Worm (Caenorhabditis elegans) whole organism, L4/young adult: ENCODE results near the gene alp-1.

Experiments used
- W03F9.2 ChIP-seq: fragments of 150-350 bp; optimal IDR thresholded peaks from 2 replicates; lab custom pipeline; 2014; ENCODE audit warnings: missing biosample characterization, missing genetic modification characterization
- dao-5 ChIP-seq: sonication (generic microtip); optimal IDR thresholded peaks from 2 replicates; lab custom pipeline; 2016; ENCODE audit warnings: missing genotype, missing genetic modification characterization, moderate library complexity, missing compliant biosample characterization
- him-1 ChIP-seq: sonication (generic microtip); optimal IDR thresholded peaks from 2 replicates; lab custom pipeline; 2016; ENCODE audit warnings: missing genotype, missing genetic modification reagents, missing genetic modification characterization, missing compliant biosample characterization

The alp-1 gene

ce11 chrIV:8852194-8852593 lies at the start of gene alp-1:
Gene alp-1 (plus strand): TSS chrIV:8852494.
- TF ChIP-seq W03F9.2 (tag; lab: Kevin White, UChicago) (no peak), dao-5 (tag; lab: Kevin White, UChicago) (no peak), him-1 (tag; lab: Kevin White, UChicago) (no peak)

- TF ChIP-seq W03F9.2 (tag; lab: Kevin White, UChicago) (no peak), him-1 (tag; lab: Kevin White, UChicago) (no peak), dao-5 (tag; lab: Kevin White, UChicago) (no peak)
These were observed 45.0 kb upstream of the alp-1 start for ce11 chrIV:8807327-8807726.

ce11 chrIV:8813614-8814013 lies 38.7 kb upstream of the alp-1 start, which contains the start of gene exc-5:
Gene exc-5 (minus strand): TSS chrIV:8813670.
- TF ChIP-seq him-1 (tag; lab: Kevin White, UChicago) (no peak), W03F9.2 (tag; lab: Kevin White, UChicago) (no peak), dao-5 (tag; lab: Kevin White, UChicago) (no peak)

DNA sequence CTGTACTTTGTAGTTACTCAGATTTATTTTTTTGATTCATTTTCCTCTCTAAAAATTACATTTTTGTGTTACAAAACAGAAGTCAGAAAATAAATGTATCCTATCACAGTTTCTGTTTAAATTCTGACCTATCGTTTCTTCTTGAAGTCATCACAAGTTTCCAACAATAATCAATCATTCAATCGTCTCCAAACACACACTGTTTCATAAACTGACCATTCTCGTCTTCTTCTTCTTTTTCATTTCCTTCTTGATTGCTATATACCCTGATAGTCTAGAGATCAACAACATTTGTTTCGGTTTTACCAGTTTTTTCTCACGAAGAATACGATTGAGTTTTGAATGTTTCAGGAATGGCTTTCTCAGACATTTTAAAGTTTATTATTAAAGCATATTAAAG lies 37.1 kb upstream of the alp-1 start:
- TF ChIP-seq dao-5 (tag; lab: Kevin White, UChicago) (no peak), W03F9.2 (tag; lab: Kevin White, UChicago) (no peak)

DNA sequence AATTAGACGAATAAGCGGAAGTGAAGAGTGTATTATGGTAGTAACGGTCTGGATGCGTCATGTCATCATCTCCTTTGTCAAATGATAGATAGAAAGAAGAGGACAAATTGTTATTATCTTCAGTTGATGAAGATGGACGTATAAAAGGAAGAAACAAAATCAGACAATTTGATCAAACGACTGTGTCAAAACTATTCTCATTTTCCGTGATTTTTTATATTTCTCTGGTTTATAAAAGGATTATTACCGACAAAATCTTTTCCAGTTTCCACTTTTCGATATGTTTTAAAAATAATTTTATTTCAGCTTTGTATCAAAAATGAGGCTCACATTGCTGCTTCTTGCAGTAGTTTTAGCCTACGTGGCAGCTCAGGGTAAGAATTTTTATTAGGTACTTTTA lies 36.3 kb upstream of the alp-1 start, which contains the start of gene grsp-2:
Gene grsp-2, plus strand, starts transcription at position 301 of the 400 bp plus-strand sequence.
- no peak for TF ChIP-seq dao-5 (tag; lab: Kevin White, UChicago)
- TF ChIP-seq him-1 (tag; lab: Kevin White, UChicago), result no peak
- no peak for TF ChIP-seq W03F9.2 (tag; lab: Kevin White, UChicago)

DNA sequence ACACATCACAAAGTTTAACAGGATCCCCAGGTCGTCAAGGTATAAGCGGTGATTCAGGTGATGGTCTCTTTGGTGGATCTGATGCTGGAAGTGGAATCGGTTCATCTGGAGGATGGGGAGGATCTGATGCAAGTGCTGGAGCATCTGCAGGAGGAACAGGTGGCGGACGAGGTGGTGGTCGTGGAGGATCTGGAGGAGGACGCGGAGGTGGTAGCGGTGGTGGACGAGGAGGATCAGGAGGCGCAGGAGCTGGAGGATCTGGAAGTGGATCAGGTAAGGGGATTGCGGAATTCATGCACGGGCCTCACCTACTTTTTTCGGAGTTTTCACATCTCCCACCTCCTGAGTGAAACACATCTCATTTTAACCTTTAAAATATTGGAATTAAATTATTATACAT lies 35.7 kb upstream of the alp-1 start:
- TF ChIP-seq him-1 (tag; lab: Kevin White, UChicago) (no peak), W03F9.2 (tag; lab: Kevin White, UChicago) (no peak), dao-5 (tag; lab: Kevin White, UChicago) (no peak)

DNA sequence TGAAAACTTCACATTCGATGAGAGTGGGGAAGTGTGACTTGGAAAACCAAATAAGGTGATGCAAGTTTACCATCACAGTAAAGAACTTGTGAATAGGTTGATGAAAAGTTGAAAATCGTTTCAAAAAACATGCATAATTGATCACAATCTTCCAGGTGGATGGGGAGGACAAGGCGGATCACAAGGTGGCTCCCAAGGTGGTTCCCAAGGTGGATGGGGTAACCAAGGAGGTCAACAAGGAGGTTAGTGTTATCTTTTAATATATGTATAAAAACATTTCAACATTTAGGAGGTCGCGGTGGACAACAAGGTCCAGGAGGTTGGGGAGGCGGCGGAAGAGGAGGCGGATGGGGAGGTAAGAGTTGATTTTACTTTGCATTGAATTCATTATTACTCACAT lies 34.7 kb upstream of the alp-1 start, which contains the start of gene T28C6.10:
Gene T28C6.10, plus strand, starts transcription at position 301 of the 400 bp plus-strand sequence.
- TF ChIP-seq him-1 (tag; lab: Kevin White, UChicago), result no peak
- TF ChIP-seq W03F9.2 (tag; lab: Kevin White, UChicago), result no peak
- TF ChIP-seq dao-5 (tag; lab: Kevin White, UChicago), result no peak

DNA sequence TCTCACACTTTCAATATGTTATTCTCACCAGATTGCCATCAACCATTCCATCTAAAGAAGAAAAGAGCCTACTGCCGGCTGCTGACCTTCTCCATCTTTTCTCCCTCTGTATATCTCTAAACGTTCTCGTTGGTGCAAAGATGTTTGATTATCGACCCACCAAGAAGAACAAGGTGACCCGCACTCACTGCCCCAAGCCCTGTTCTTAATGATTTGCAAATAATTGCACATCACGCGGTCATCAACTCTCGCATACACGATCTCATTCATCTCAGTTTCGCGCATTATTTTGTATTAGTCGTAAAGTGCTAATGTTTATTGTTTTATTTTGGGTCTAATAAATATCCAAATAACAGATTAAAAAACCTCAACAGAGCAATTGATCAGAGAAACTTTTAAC lies 32.8 kb upstream of the alp-1 start:
- TF ChIP-seq dao-5 (tag; lab: Kevin White, UChicago) (no peak), him-1 (tag; lab: Kevin White, UChicago) (no peak), W03F9.2 (tag; lab: Kevin White, UChicago) (no peak)

DNA sequence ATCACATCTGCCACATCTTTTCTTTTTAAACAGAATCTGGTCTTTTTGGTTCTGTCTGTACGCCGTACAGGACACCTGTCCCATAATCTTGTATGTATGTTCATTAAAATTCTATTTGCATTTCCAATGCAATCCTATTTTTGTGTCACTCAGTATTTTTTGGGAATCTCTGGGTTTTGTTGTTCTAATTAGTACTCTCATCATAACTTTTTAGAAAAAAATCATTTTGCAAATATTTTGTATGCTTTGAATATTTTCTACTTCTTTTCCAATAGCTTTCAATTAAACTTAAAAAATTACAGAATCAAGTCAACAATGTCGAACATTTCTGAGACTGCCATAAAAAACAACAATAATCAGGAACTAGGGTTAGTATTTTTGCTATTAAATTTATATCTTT lies 32.3 kb upstream of the alp-1 start, which contains the start of gene T28C6.3:
Gene T28C6.3, plus strand, starts transcription at position 301 of the 400 bp plus-strand sequence.
- TF ChIP-seq him-1 (tag; lab: Kevin White, UChicago) (no peak), W03F9.2 (tag; lab: Kevin White, UChicago) (no peak), dao-5 (tag; lab: Kevin White, UChicago) (no peak)

DNA sequence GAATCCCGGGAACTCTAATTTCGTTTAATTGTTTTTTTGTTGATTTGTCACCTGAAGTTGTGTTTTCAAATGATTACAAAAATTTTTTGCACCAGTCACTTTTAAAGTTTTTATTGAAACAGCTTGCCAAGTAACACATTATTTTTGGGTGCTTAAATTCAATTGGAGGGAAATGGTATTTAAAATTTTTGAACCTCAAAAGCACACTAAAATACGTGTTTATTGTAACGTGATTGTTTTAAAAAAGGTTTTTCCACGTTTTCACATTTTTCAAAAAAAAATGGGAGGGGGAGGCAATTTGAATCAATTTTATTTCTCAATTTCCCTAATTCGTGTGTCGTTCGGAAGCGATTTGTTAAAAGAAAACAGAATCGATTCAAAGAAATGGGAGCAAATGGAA lies 31.1 kb upstream of the alp-1 start, which contains the start of gene T28C6.5:
Gene T28C6.5, plus strand, starts transcription at position 301 of the 400 bp plus-strand sequence.
- TF ChIP-seq dao-5 (tag; lab: Kevin White, UChicago) (no peak), him-1 (tag; lab: Kevin White, UChicago) (no peak), W03F9.2 (tag; lab: Kevin White, UChicago) (no peak)

DNA sequence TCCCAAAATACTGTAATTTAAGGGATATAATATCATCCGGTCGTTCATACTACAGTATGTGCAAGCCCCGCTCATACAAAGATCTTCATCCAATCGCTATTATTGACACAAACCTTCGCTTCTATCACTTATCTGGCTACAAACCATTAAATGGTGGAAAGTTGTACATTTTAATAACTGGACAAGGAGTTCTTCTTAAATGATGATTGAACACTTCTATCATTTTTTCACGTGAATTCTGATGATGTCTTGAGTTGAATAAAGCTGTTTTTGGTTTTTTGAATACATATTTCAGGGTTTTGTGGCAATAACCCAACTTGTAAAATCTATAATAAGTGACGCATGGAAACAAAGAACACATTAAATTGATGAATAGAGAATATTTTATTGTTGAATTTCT lies 29.7 kb upstream of the alp-1 start:
- TF ChIP-seq W03F9.2 (tag; lab: Kevin White, UChicago), result no peak
- TF ChIP-seq him-1 (tag; lab: Kevin White, UChicago), result no peak
- no peak for TF ChIP-seq dao-5 (tag; lab: Kevin White, UChicago)

DNA sequence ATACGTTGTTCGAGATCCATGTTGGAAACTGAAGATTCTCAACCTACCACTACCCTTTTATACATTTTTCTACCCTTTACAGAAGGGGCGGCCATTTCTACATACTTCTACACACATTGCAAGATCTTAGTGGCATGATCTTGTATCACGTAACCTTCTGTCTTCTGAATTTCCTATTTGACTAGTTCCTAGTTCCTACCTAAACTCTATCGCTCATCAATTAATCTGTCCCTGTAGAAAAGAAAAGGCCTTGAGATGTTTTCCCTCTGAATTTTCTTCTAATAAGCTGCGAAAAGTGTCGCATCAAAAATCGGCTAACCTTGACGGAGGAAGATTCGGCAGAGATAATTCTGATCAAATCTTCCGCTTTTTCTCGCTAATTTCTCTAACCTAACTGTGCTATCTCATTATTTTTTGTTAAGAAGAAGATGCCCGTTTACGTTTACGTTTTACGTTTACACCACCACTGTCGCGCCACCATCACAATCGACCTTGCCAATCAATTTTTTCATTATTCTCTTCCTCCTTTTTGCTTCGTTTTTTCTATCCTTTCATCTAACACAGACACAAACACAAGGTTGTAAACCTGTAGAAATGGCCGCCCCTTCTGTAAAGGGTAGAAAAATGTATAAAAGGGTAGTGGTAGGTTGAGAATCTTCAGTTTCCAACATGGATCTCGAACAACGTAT lies 28.0 kb upstream of the alp-1 start, which contains the start of the genes col-117 and col-3:
Gene col-117, minus strand, starts transcription at position 51 of the 689 bp plus-strand sequence.
Gene col-3, plus strand, starts transcription at position 639 of the 689 bp plus-strand sequence.
- TF ChIP-seq dao-5 (tag; lab: Kevin White, UChicago), result no peak

DNA sequence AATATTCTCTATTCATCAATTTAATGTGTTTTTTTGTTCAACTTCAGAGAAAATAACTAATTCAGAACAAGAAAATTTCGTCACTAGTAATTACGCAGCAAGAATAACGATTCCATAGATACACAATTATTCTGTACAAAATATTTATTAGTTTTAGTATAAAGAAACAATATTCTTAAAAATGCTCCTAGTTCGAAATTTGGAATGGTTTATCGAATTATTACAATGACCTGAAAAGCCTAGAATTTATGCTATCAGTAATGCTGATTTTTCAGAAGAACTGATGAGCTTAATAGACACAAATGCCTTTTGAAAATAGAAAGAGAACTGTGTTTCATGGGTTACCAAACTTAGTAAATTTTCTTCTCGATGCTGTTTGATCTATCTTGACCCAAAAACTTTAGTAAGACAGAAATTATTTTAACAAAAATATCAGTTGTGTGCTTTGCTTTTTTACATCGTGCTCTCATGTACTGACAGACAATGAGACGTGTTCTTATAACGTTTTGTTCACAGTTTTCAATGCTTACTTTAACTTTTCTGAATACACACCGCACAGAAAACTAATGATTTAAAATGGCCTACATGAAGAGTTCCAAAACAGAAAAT lies 26.2 kb upstream of the alp-1 start:
- TF ChIP-seq him-1 (tag; lab: Kevin White, UChicago), result no peak

ce11 chrIV:8826606-8827000 lies 25.7 kb upstream of the alp-1 start:
- TF ChIP-seq dao-5 (tag; lab: Kevin White, UChicago) (no peak), W03F9.2 (tag; lab: Kevin White, UChicago) (no peak), him-1 (tag; lab: Kevin White, UChicago) (no peak)
